Worm (Caenorhabditis elegans) whole organism, young adult: ENCODE data around the gene tbc-2.

ENCODE experiments used
- F10E7.11 ChIP-seq: sonication (generic microtip); optimal IDR thresholded peaks from 2 replicates; lab custom pipeline; 2017; ENCODE audit warnings: mild to moderate bottlenecking, missing genetic modification characterization, moderate library complexity, missing compliant biosample characterization
- ama-1 ChIP-seq, 3 experiments: fragments of 150-350 bp in 1 of 3; sonication (generic microtip) in 2 of 3; optimal IDR thresholded peaks; 2 replicates each; lab custom pipeline; 2014 to 2018; ENCODE audit warnings: missing biosample characterization in 2 of 3, missing genetic modification characterization in 2 of 3, missing genetic modification reagents in 2 of 3
- aptf-2 ChIP-seq: fragments of 200-800 bp; sonication (Bioruptor generic); conservative IDR thresholded peaks from 2 replicates; pipeline ENCODE4 v1.3.6; 2022; ENCODE audit warnings: missing genetic modification reagents, missing genetic modification characterization, missing compliant biosample characterization
- cebp-1 ChIP-seq, 2 experiments: fragments of 200-800 bp in 1 of 2; sonication (Bioruptor generic) in 1 of 2; sonication (generic microtip) in 1 of 2; IDR thresholded peaks in 1 of 2; optimal IDR thresholded peaks in 1 of 2; 2 replicates each; pipeline versions ENCODE4 v1.3.6 to Lab custom; 2017 to 2022; ENCODE audit warnings: missing compliant biosample characterization in 2 of 2, missing genetic modification characterization in 2 of 2, mild to moderate bottlenecking in 1 of 2, missing genetic modification reagents in 1 of 2, moderate library complexity in 1 of 2
- ceh-40 ChIP-seq: fragments of 200-800 bp; sonication (Bioruptor generic); IDR thresholded peaks from 2 replicates; pipeline ENCODE4 v1.3.6; 2022; ENCODE audit warnings: missing genetic modification characterization, missing compliant biosample characterization
- gei-17 ChIP-seq: fragments of 200-800 bp; sonication (Bioruptor generic); optimal IDR thresholded peaks from 2 replicates; lab custom pipeline; 2018; ENCODE audit warnings: mild to moderate bottlenecking, missing genetic modification characterization, missing compliant biosample characterization
- nhr-90 ChIP-seq: sonication (generic microtip); optimal IDR thresholded peaks from 2 replicates; lab custom pipeline; 2016; ENCODE audit warnings: missing genotype, mild to moderate bottlenecking, missing genetic modification characterization, missing compliant biosample characterization
- rcor-1 ChIP-seq: fragments of 200-800 bp; sonication (Bioruptor generic); IDR thresholded peaks from 2 replicates; pipeline ENCODE4 v1.3.6; 2022; ENCODE audit warnings: missing genetic modification reagents, missing genetic modification characterization, missing compliant biosample characterization
- tlf-1 ChIP-seq: fragments of 200-800 bp; sonication (Bioruptor generic); optimal IDR thresholded peaks from 2 replicates; lab custom pipeline; 2018; ENCODE audit warnings: mild to moderate bottlenecking, missing genetic modification characterization, missing compliant biosample characterization

DNA sequence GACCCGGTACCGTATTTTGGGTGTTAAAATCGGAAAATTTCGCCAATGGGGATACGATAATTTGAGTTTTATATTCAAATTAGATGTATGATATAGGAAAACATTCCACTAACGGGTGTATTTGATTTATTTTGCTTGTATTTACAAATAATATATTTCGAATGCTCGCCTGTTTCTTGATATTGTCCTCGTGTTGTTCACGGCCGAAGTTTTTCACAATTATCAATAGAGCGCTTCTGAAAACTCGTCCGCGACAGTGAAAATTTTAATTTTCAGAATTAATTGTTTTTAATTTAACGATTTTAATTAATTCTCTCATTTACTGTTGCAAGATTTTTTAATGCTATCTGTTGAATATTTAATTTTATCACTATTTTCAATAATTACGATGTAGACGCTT, 7.6 kb downstream of the tbc-2 start:
- TF ChIP-seq rcor-1 (peak; percentile 68), F10E7.11 (tag; lab: Kevin White, UChicago) (no peak), cebp-1 (GFP tag; IDR thresholded peaks at IDR 0.05; lab: Robert Waterston, UW) (no peak), cebp-1 (tag; optimal IDR thresholded peaks at IDR 0.05; lab: Kevin White, UChicago) (no peak), gei-17 (GFP tag; lab: Kevin White, UChicago) (no peak), ceh-40 (GFP tag; lab: Robert Waterston, UW) (no peak), aptf-2 (0 out of 2 replicates have a peak, but pooled peaks have one; percentile 26), ama-1 (optimal IDR thresholded peaks at IDR 0.05; lab: Kevin White, UChicago) (no peak), ama-1 (GFP tag; optimal IDR thresholded peaks at IDR 0.05; lab: Kevin White, UChicago) (no peak), tlf-1 (GFP tag; lab: Kevin White, UChicago) (no peak), nhr-90 (no peak)
